Fruit fly (Drosophila melanogaster): ENCODE results near the gene Snap24.
A peak's percentile ranks its signal among the peaks of the same experiment; 100 is the strongest.

Gene Snap24

dm6 chr3R:9808946-9809545, 46.1 kb upstream of the Snap24 start, which contains the start of gene FBXO11 (continued):
- TF ChIP-seq CG8290 (GFP tag; optimal IDR thresholded peaks at IDR 0.05) (peak; percentile 7), CG8290 (tag; optimal IDR thresholded peaks at IDR 0.05) (no peak), CG6689 (GFP tag; IDR thresholded peaks at IDR 0.05) (no peak), BtbVII (GFP tag; optimal IDR thresholded peaks at IDR 0.05) (peak; percentile 30), eyg (GFP tag; optimal IDR thresholded peaks at IDR 0.05) (no peak), nerfin-1 (tag; optimal IDR thresholded peaks at IDR 0.05) (peak; percentile 32), CG10274 (GFP tag; optimal IDR thresholded peaks at IDR 0.05) (no peak), CG10321 (GFP tag; IDR thresholded peaks at IDR 0.05) (peak; percentile 98), CG4404 (GFP tag; IDR thresholded peaks at IDR 0.05) (no peak), CG11247 (GFP tag; IDR thresholded peaks at IDR 0.05) (no peak), CG8924 (tag; optimal IDR thresholded peaks at IDR 0.05) (peak; percentile 89), HLH4C (GFP tag; IDR thresholded peaks at IDR 0.05; ENCODE audit: partially characterized antibody) (peak; percentile 52; the same call in 2 of the 3 replicates), crol (GFP tag; IDR thresholded peaks at IDR 0.05) (peak; percentile 74), vvl (GFP tag; IDR thresholded peaks at IDR 0.05) (0 out of 2 replicates have a peak, but pooled peaks have one; percentile 11), stwl (tag; optimal IDR thresholded peaks at IDR 0.05) (peak; percentile 58), Tbp (GFP tag; optimal IDR thresholded peaks at IDR 0.05) (no peak), crp (GFP tag; optimal IDR thresholded peaks at IDR 0.05) (no peak), CG18764 (GFP tag; optimal IDR thresholded peaks at IDR 0.05) (no peak), Dref (GFP tag; IDR thresholded peaks at IDR 0.05) (peak; percentile 83), CG4282 (GFP tag; optimal IDR thresholded peaks at IDR 0.05) (no peak), Bgb (GFP tag; IDR thresholded peaks at IDR 0.05; ENCODE audit: partially characterized antibody) (peak; percentile 33; the same call in 1 of the 2 replicates), ewg (GFP tag; optimal IDR thresholded peaks at IDR 0.05) (no peak), HmgD (GFP tag; optimal IDR thresholded peaks at IDR 0.05) (peak; percentile 75), bigmax (GFP tag; optimal IDR thresholded peaks at IDR 0.05) (no peak), chinmo (GFP tag; IDR thresholded peaks at IDR 0.05; ENCODE audit: partially characterized antibody) (peak; percentile 69; the same call in 1 of the 4 replicates), Dp (GFP tag; optimal IDR thresholded peaks at IDR 0.05) (peak; percentile 94), bcd (GFP tag; optimal IDR thresholded peaks at IDR 0.05) (no peak), repo (GFP tag; optimal IDR thresholded peaks at IDR 0.05) (peak; percentile 6), D (optimal IDR thresholded peaks at IDR 0.05) (peak; percentile 96), D (GFP tag; optimal IDR thresholded peaks at IDR 0.05) (peak; percentile 61), insv (GFP tag; optimal IDR thresholded peaks at IDR 0.05) (peak in 1 of 2 experiments; percentile 15), en (GFP tag; optimal IDR thresholded peaks at IDR 0.05) (no peak), dm (GFP tag; optimal IDR thresholded peaks at IDR 0.05) (no peak), CG4617 (GFP tag; optimal IDR thresholded peaks at IDR 0.05; ENCODE audit: borderline replicate concordance) (peak; percentile 100), Max (GFP tag; optimal IDR thresholded peaks at IDR 0.05) (peak; percentile 29), CG8281 (tag; optimal IDR thresholded peaks at IDR 0.05) (no peak), caup (GFP tag; optimal IDR thresholded peaks at IDR 0.05; ENCODE audit: severe bottlenecking) (peak; percentile 15), Scr (GFP tag; IDR thresholded peaks at IDR 0.05; ENCODE audit: partially characterized antibody) (peak; percentile 58), Blimp-1 (GFP tag; optimal IDR thresholded peaks at IDR 0.05) (no peak), pnt (GFP tag; optimal IDR thresholded peaks at IDR 0.05) (no peak), cg (GFP tag; optimal IDR thresholded peaks at IDR 0.05) (peak; percentile 94), Fer1 (GFP tag; optimal IDR thresholded peaks at IDR 0.05) (peak; percentile 33), CG2199 (GFP tag; IDR thresholded peaks at IDR 0.05) (no peak), ci (GFP tag; IDR thresholded peaks at IDR 0.05) (peak; percentile 8; the same call in 1 of the 3 replicates), CG13624 (GFP tag; optimal IDR thresholded peaks at IDR 0.05) (peak; percentile 25), Ets97D (GFP tag; optimal IDR thresholded peaks at IDR 0.05) (peak; percentile 49), seq (GFP tag; IDR thresholded peaks at IDR 0.05) (no peak), run (tag; optimal IDR thresholded peaks at IDR 0.05) (peak; percentile 47), nom (GFP tag; optimal IDR thresholded peaks at IDR 0.05) (peak; percentile 90), CG2875 (GFP tag; optimal IDR thresholded peaks at IDR 0.05) (no peak)

Data from whole organism, embryonic.